Worm (Caenorhabditis elegans) whole organism, L4 larva: Measurements from ENCODE around the gene F59A6.11.

Experiments
- F26F4.8 ChIP-seq: fragments of 200-800 bp; sonication (Bioruptor generic); conservative IDR thresholded peaks from 2 replicates; pipeline ENCODE4 v1.3.6; 2022; ENCODE audit warnings: missing genetic modification characterization, missing compliant biosample characterization
- F49E8.2 ChIP-seq: sonication (generic microtip); optimal IDR thresholded peaks from 2 replicates; lab custom pipeline; 2016; ENCODE audit warnings: missing compliant biosample characterization, mild to moderate bottlenecking, missing genetic modification characterization, borderline replicate concordance
- aha-1 ChIP-seq: fragments of 150-350 bp; peaks from one replicate; lab custom pipeline; 2014; ENCODE audit warnings: missing biosample characterization, missing genetic modification characterization
- attf-4 ChIP-seq: sonication (generic microtip); optimal IDR thresholded peaks from 3 replicates; lab custom pipeline; 2017; ENCODE audit warnings: missing biosample characterization, missing genetic modification characterization
- ceh-32 ChIP-seq: sonication (generic microtip); optimal IDR thresholded peaks from 2 replicates; lab custom pipeline; 2016; ENCODE audit warnings: mild to moderate bottlenecking, missing genetic modification characterization, missing compliant biosample characterization; ENCODE audit not compliant: poor library complexity
- ceh-62 ChIP-seq: sonication (generic microtip); optimal IDR thresholded peaks from 2 replicates; lab custom pipeline; 2017; ENCODE audit warnings: missing biosample characterization, missing genetic modification characterization
- ctbp-1 ChIP-seq: fragments of 200-800 bp; sonication (Bioruptor generic); IDR thresholded peaks from 2 replicates; pipeline ENCODE4 v1.3.6; 2022; ENCODE audit warnings: missing genetic modification reagents, missing genetic modification characterization, missing compliant biosample characterization
- daf-16 ChIP-seq, 3 experiments: sonication (generic microtip); optimal IDR thresholded peaks; 2 replicates each; lab custom pipeline; 2016 to 2017; ENCODE audit warnings: missing genetic modification characterization in 3 of 3, missing genetic modification reagents in 3 of 3, mild to moderate bottlenecking in 2 of 3, missing compliant biosample characterization in 2 of 3, missing biosample characterization in 1 of 3, moderate library complexity in 1 of 3
- dmd-6 ChIP-seq: fragments of 200-800 bp; sonication (Bioruptor generic); IDR thresholded peaks from 2 replicates; pipeline ENCODE4 v1.3.6; 2022; ENCODE audit warnings: missing genetic modification reagents, missing genetic modification characterization, missing compliant biosample characterization
- dmd-8 ChIP-seq: fragments of 200-800 bp; sonication (Bioruptor generic); IDR thresholded peaks from 2 replicates; pipeline ENCODE4 v1.3.6; 2022; ENCODE audit warnings: missing genetic modification characterization, missing compliant biosample characterization
- dmd-9 ChIP-seq: fragments of 200-800 bp; sonication (Bioruptor generic); IDR thresholded peaks from 2 replicates; pipeline ENCODE4 v1.3.6; 2022; ENCODE audit warnings: missing genetic modification reagents, missing genetic modification characterization, missing compliant biosample characterization
- dpl-1 ChIP-seq: fragments of 150-350 bp; optimal IDR thresholded peaks from 2 replicates; lab custom pipeline; 2014; ENCODE audit warnings: missing biosample characterization, missing genetic modification reagents, missing genetic modification characterization
- dve-1 ChIP-seq: sonication (generic microtip); optimal IDR thresholded peaks from 2 replicates; lab custom pipeline; 2017; ENCODE audit warnings: antibody characterized with exemption, mild to moderate bottlenecking, missing genetic modification characterization, missing compliant biosample characterization; ENCODE audit not compliant: insufficient read depth
- fkh-10 ChIP-seq: fragments of 150-350 bp; optimal IDR thresholded peaks from 2 replicates; lab custom pipeline; 2014; ENCODE audit warnings: missing biosample characterization, missing genetic modification reagents, missing genetic modification characterization
- gei-8 ChIP-seq: fragments of 200-800 bp; sonication (Bioruptor generic); optimal IDR thresholded peaks from 2 replicates; lab custom pipeline; 2018; ENCODE audit warnings: mild to moderate bottlenecking, missing genetic modification characterization, missing compliant biosample characterization
- hif-1 ChIP-seq, 2 experiments: sonication (generic microtip); optimal IDR thresholded peaks; 2 replicates each; lab custom pipeline; 2016 to 2017; ENCODE audit warnings: missing compliant biosample characterization in 2 of 2, missing genetic modification characterization in 2 of 2, missing genetic modification reagents in 2 of 2, missing genotype in 2 of 2, mild to moderate bottlenecking in 1 of 2
- hlh-11 ChIP-seq: fragments of 200-800 bp; sonication (Bioruptor generic); optimal IDR thresholded peaks from 2 replicates; lab custom pipeline; 2018; ENCODE audit warnings: mild to moderate bottlenecking, missing genetic modification characterization, missing compliant biosample characterization
- hlh-30 ChIP-seq: sonication (generic microtip); optimal IDR thresholded peaks from 2 replicates; lab custom pipeline; 2017; ENCODE audit warnings: antibody characterized with exemption, mild to moderate bottlenecking, missing genetic modification characterization, missing compliant biosample characterization; ENCODE audit not compliant: insufficient read depth
- lim-7 ChIP-seq: fragments of 200-800 bp; sonication (Bioruptor generic); IDR thresholded peaks from 2 replicates; pipeline ENCODE4 v1.3.6; 2022; ENCODE audit warnings: missing genetic modification characterization, missing compliant biosample characterization
- lin-1 ChIP-seq: fragments of 200-800 bp; sonication (Bioruptor generic); IDR thresholded peaks from 2 replicates; pipeline ENCODE4 v1.3.6; 2022; ENCODE audit warnings: missing genetic modification reagents, missing genetic modification characterization, missing compliant biosample characterization
- lin-15B ChIP-seq: fragments of 150-350 bp; sonication (generic microtip); optimal IDR thresholded peaks from 3 replicates; lab custom pipeline; 2014; ENCODE audit warnings: missing biosample characterization, missing genetic modification characterization
- lin-29 ChIP-seq: fragments of 200-800 bp; sonication (Bioruptor generic); IDR thresholded peaks from 2 replicates; pipeline ENCODE4 v1.3.6; 2022; ENCODE audit warnings: missing genetic modification reagents, missing genetic modification characterization, missing compliant biosample characterization
- lsy-2 ChIP-seq, 2 experiments: fragments of 150-350 bp in 1 of 2; sonication (generic microtip) in 1 of 2; optimal IDR thresholded peaks; 2 replicates each; lab custom pipeline; 2014 to 2017; ENCODE audit warnings: missing biosample characterization in 2 of 2, missing genetic modification characterization in 2 of 2
- madf-9 ChIP-seq: fragments of 200-800 bp; sonication (Bioruptor generic); conservative IDR thresholded peaks from 2 replicates; pipeline ENCODE4 v1.3.6; 2022; ENCODE audit warnings: missing genetic modification reagents, missing genetic modification characterization, missing compliant biosample characterization
- mdl-1 ChIP-seq, 2 experiments: fragments of 150-350 bp in 1 of 2; sonication (generic microtip) in 1 of 2; optimal IDR thresholded peaks; 2 replicates each; lab custom pipeline; 2014 to 2017; ENCODE audit warnings: missing biosample characterization in 2 of 2, missing genetic modification characterization in 2 of 2
- mes-2 ChIP-seq: sonication (generic microtip); optimal IDR thresholded peaks from 2 replicates; lab custom pipeline; 2016; ENCODE audit warnings: missing genotype, mild to moderate bottlenecking, missing genetic modification characterization, missing compliant biosample characterization; ENCODE audit not compliant: poor library complexity, severe bottlenecking
- mxl-3 ChIP-seq: fragments of 200-800 bp; sonication (Bioruptor generic); optimal IDR thresholded peaks from 2 replicates; lab custom pipeline; 2018; ENCODE audit warnings: mild to moderate bottlenecking, missing genetic modification characterization, missing compliant biosample characterization
- nhr-102 ChIP-seq: sonication (generic microtip); optimal IDR thresholded peaks from 2 replicates; lab custom pipeline; 2016; ENCODE audit warnings: mild to moderate bottlenecking, missing genetic modification characterization, moderate library complexity, missing compliant biosample characterization
- nhr-11 ChIP-seq: fragments of 150-350 bp; optimal IDR thresholded peaks from 2 replicates; lab custom pipeline; 2014; ENCODE audit warnings: missing biosample characterization, missing genetic modification characterization
- nhr-25 ChIP-seq: sonication (generic microtip); optimal IDR thresholded peaks from 2 replicates; lab custom pipeline; 2017; ENCODE audit warnings: missing genetic modification characterization, mild to moderate bottlenecking, missing compliant biosample characterization, antibody characterized with exemption, moderate library complexity, borderline replicate concordance; ENCODE audit not compliant: insufficient read depth
- nhr-28 ChIP-seq: fragments of 150-350 bp; optimal IDR thresholded peaks from 2 replicates; lab custom pipeline; 2014; ENCODE audit warnings: missing biosample characterization, missing genetic modification characterization
- nhr-48 ChIP-seq: sonication (generic microtip); optimal IDR thresholded peaks from 2 replicates; lab custom pipeline; 2016; ENCODE audit warnings: mild to moderate bottlenecking, missing genetic modification characterization, missing compliant biosample characterization
- nhr-77 ChIP-seq: fragments of 150-350 bp; optimal IDR thresholded peaks from 2 replicates; lab custom pipeline; 2014; ENCODE audit warnings: missing biosample characterization, missing genetic modification characterization
- php-3 ChIP-seq: fragments of 200-800 bp; sonication (Bioruptor generic); IDR thresholded peaks from 2 replicates; pipeline ENCODE4 v1.3.6; 2022; ENCODE audit warnings: missing genetic modification reagents, missing genetic modification characterization, missing compliant biosample characterization
- pqm-1 ChIP-seq: sonication (generic microtip); optimal IDR thresholded peaks from 2 replicates; lab custom pipeline; 2017; ENCODE audit warnings: missing biosample characterization, missing genetic modification characterization
- sdz-12 ChIP-seq: fragments of 200-800 bp; sonication (Bioruptor generic); optimal IDR thresholded peaks from 2 replicates; lab custom pipeline; 2018; ENCODE audit warnings: mild to moderate bottlenecking, missing genetic modification characterization, missing compliant biosample characterization
- snpc-1.2 ChIP-seq: fragments of 200-800 bp; sonication (Bioruptor generic); IDR thresholded peaks from 2 replicates; pipeline ENCODE4 v1.3.6; 2022; ENCODE audit warnings: missing genetic modification reagents, missing genetic modification characterization, missing compliant biosample characterization
- spr-1 ChIP-seq: sonication (generic microtip); optimal IDR thresholded peaks from 2 replicates; lab custom pipeline; 2016; ENCODE audit warnings: mild to moderate bottlenecking, missing genetic modification characterization, missing compliant biosample characterization
- spr-3 ChIP-seq: fragments of 200-800 bp; sonication (Bioruptor generic); optimal IDR thresholded peaks from 2 replicates; lab custom pipeline; 2018; ENCODE audit warnings: mild to moderate bottlenecking, missing genetic modification characterization, missing compliant biosample characterization
- unc-39 ChIP-seq: sonication (generic microtip); optimal IDR thresholded peaks from 2 replicates; lab custom pipeline; 2017; ENCODE audit warnings: missing biosample characterization, missing genetic modification characterization
- zfp-3 ChIP-seq: fragments of 200-800 bp; sonication (Bioruptor generic); conservative IDR thresholded peaks from 2 replicates; pipeline ENCODE4 v1.3.6; 2022; ENCODE audit warnings: missing genetic modification reagents, missing genetic modification characterization, missing compliant biosample characterization
- zip-2 ChIP-seq: fragments of 150-350 bp; optimal IDR thresholded peaks from 2 replicates; lab custom pipeline; 2014; ENCODE audit warnings: missing biosample characterization, missing genetic modification characterization
- ztf-7 ChIP-seq: fragments of 150-350 bp; optimal IDR thresholded peaks from 2 replicates; lab custom pipeline; 2014; ENCODE audit warnings: missing biosample characterization, missing genetic modification characterization

F59A6.11 gene

ce11 chrII:4966576-4966975 is 32.0 kb downstream of the F59A6.11 start:
- peak; percentile 14 for TF ChIP-seq pqm-1
- peak; percentile 15 for TF ChIP-seq nhr-28 (tag; lab: Kevin White, UChicago)
- peak; percentile 14 for TF ChIP-seq hlh-11 (tag; lab: Kevin White, UChicago)
- TF ChIP-seq nhr-25 (tag; lab: Kevin White, UChicago), result no peak
- no peak for TF ChIP-seq lim-7 (GFP tag; lab: Robert Waterston, UW)
- TF ChIP-seq mdl-1 (tag; optimal IDR thresholded peaks at IDR 0.05; lab: Kevin White, UChicago), result no peak
- no peak for TF ChIP-seq F49E8.2 (tag; lab: Kevin White, UChicago)
- no peak for TF ChIP-seq ztf-7
- TF ChIP-seq ctbp-1 (GFP tag; lab: Robert Waterston, UW), result no peak
- TF ChIP-seq ceh-62, result no peak
- no peak for TF ChIP-seq nhr-48 (tag; lab: Kevin White, UChicago)
- peak; percentile 59 for TF ChIP-seq php-3
- no peak for TF ChIP-seq daf-16 (GFP tag; optimal IDR thresholded peaks at IDR 0.05; lab: Kevin White, UChicago)
- peak; percentile 31 for TF ChIP-seq daf-16 (tag; optimal IDR thresholded peaks at IDR 0.05; lab: Kevin White, UChicago)
- TF ChIP-seq dve-1 (tag; lab: Kevin White, UChicago), result peak; percentile 76

ce11 chrII:4960690-4961089 is 37.9 kb downstream of the F59A6.11 start:
- TF ChIP-seq dmd-6 (GFP tag; lab: Robert Waterston, UW) (peak; percentile 42; the same call in 1 of the 2 replicates), spr-3 (GFP tag; lab: Kevin White, UChicago) (no peak), ceh-32 (tag; lab: Kevin White, UChicago) (no peak), F26F4.8 (GFP tag; lab: Robert Waterston, UW) (no peak), nhr-28 (tag; lab: Kevin White, UChicago) (peak; percentile 83), dve-1 (tag; lab: Kevin White, UChicago) (peak; percentile 50), madf-9 (GFP tag; lab: Robert Waterston, UW) (no peak), pqm-1 (peak; percentile 33), daf-16 (GFP tag; optimal IDR thresholded peaks at IDR 0.05; lab: Kevin White, UChicago) (no peak), daf-16 (tag; optimal IDR thresholded peaks at IDR 0.05; lab: Kevin White, UChicago) (peak; percentile 46), spr-1 (tag; lab: Kevin White, UChicago) (no peak), zip-2 (no peak), nhr-77 (tag; lab: Kevin White, UChicago) (peak; percentile 31), lin-1 (GFP tag; lab: Robert Waterston, UW) (no peak), mes-2 (no peak), lsy-2 (tag; optimal IDR thresholded peaks at IDR 0.05; lab: Kevin White, UChicago) (no peak), hlh-11 (tag; lab: Kevin White, UChicago) (peak; percentile 30), nhr-11 (no peak), lin-29 (GFP tag; lab: Robert Waterston, UW) (no peak), lim-7 (GFP tag; lab: Robert Waterston, UW) (no peak), attf-4 (tag; lab: Kevin White, UChicago) (no peak), gei-8 (no peak)

DNA sequence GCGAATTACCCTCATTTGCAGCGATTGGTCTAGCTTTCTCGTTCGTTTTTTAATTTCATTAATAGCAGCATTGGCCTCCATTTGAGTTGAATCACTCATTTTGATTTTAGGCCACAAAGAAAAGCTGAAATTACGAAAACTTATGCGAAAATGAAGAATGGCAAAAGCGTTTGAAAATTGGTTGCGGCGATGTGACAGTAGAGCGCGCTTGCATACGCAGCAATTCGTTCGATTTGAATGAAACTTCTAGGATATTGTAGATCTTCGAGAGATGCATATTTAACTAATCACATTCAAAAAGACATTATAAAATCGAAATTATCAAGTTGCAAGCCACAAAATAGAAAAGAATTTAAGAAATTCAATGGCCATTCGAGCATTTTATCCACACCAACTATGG is 38.8 kb downstream of the F59A6.11 start, which contains the start of gene ulp-2:
ulp-2 (minus strand) TSS at position 158 of the 400 bp plus-strand sequence.
- no peak for TF ChIP-seq gei-8
- TF ChIP-seq dpl-1 (GFP tag; lab: Kevin White, UChicago), result peak; percentile 14
- TF ChIP-seq lsy-2 (tag; optimal IDR thresholded peaks at IDR 0.05; lab: Kevin White, UChicago), result peak in 1 of 2 experiments; percentile 53
- peak; percentile 96 for TF ChIP-seq aha-1 (tag; lab: Kevin White, UChicago)
- TF ChIP-seq dmd-6 (GFP tag; lab: Robert Waterston, UW), result no peak
- TF ChIP-seq lin-15B (tag; lab: Kevin White, UChicago), result no peak
- TF ChIP-seq hlh-30, result no peak
- TF ChIP-seq, all 104 proteins: peak for 3

DNA sequence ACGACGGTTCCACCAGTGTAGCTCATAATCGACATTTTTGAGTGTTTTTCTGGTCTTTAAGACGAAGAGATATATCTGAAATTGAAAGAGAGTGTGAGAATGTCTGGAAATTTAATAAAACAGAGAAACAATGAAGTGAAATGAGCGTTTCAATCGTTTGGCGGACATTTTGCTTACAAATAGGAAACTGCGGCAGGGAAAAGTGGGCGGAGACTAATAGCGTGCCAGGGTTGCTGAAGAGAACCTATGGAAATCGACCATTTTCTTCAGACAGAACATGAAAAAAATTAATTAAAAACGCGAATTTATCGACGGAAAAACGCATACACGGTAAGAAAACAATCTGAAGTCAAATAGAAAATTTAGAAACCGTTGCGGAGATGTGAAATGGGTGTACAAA is 43.2 kb downstream of the F59A6.11 start, which contains the start of gene pbs-3:
pbs-3 (minus strand) TSS at position 75 of the 400 bp plus-strand sequence.
- TF ChIP-seq zip-2, result no peak
- no peak for TF ChIP-seq lin-1 (GFP tag; lab: Robert Waterston, UW)
- TF ChIP-seq dmd-9 (GFP tag; lab: Robert Waterston, UW), result no peak
- TF ChIP-seq dpl-1 (GFP tag; lab: Kevin White, UChicago), result peak; percentile 67
- TF ChIP-seq lsy-2 (tag; optimal IDR thresholded peaks at IDR 0.05; lab: Kevin White, UChicago), result peak in 1 of 2 experiments; percentile 81
- TF ChIP-seq fkh-10 (GFP tag; lab: Kevin White, UChicago), result no peak
- TF ChIP-seq hif-1 (tag; optimal IDR thresholded peaks at IDR 0.05; lab: Kevin White, UChicago), result peak in 1 of 2 experiments; percentile 68
- TF ChIP-seq ctbp-1 (GFP tag; lab: Robert Waterston, UW), result no peak
- TF ChIP-seq mes-2, result peak; percentile 95
- TF ChIP-seq unc-39 (tag; lab: Kevin White, UChicago), result no peak
- no peak for TF ChIP-seq dmd-8 (GFP tag; lab: Robert Waterston, UW)
- TF ChIP-seq mxl-3 (GFP tag; lab: Kevin White, UChicago), result peak; percentile 12
- no peak for TF ChIP-seq nhr-102 (tag; lab: Kevin White, UChicago)
- no peak for TF ChIP-seq aha-1 (tag; lab: Kevin White, UChicago)
- no peak for TF ChIP-seq spr-1 (tag; lab: Kevin White, UChicago)
- no peak for TF ChIP-seq sdz-12 (GFP tag; lab: Kevin White, UChicago)
- no peak for TF ChIP-seq zfp-3 (GFP tag; lab: Robert Waterston, UW)
- TF ChIP-seq snpc-1.2, result no peak
